Worm (Caenorhabditis elegans): Measurements from ENCODE around the gene F58F9.4.

DNA sequence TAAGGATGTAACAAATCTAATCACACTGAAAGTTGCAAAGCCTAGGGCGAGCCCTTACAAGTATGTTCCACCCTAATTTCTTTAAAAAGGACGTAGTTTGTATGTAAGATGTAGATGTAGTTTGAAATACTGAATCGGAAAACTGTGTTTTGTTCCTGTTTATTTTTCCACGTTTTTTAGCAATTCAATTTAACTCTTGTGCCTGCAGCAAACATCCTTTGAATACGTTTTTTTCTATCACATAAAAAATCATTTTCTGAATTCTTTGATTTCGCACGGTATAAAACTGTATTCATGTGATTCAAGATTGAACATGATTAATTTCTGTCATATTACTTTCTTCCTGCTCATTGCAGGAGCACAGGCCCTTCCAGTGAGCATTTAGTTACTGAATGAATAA lies 9.2 kb downstream of the F58F9.4 start, which contains the start of gene F58F9.9:
- TF ChIP-seq ceh-82 (tag; optimal IDR thresholded peaks at IDR 0.05) (no peak), aly-2 (tag; optimal IDR thresholded peaks at IDR 0.05) (no peak), lin-13 (GFP tag; optimal IDR thresholded peaks at IDR 0.05) (no peak), dsc-1 (tag; optimal IDR thresholded peaks at IDR 0.05) (no peak), lsy-2 (tag; optimal IDR thresholded peaks at IDR 0.05) (no peak), skn-1 (tag; optimal IDR thresholded peaks at IDR 0.05) (no peak), swsn-7 (tag; optimal IDR thresholded peaks at IDR 0.05) (no peak), xbp-1 (tag; optimal IDR thresholded peaks at IDR 0.05) (no peak), nhr-77 (tag; optimal IDR thresholded peaks at IDR 0.05) (no peak), ces-1 (GFP tag; optimal IDR thresholded peaks at IDR 0.05) (no peak), unc-62 (GFP tag; optimal IDR thresholded peaks at IDR 0.05) (no peak), fkh-10 (GFP tag; optimal IDR thresholded peaks at IDR 0.05) (no peak), nhr-237 (tag; optimal IDR thresholded peaks at IDR 0.05) (no peak), vab-15 (tag; optimal IDR thresholded peaks at IDR 0.05) (no peak)

Data from whole organism, L1 larva.